Worm (Caenorhabditis elegans) whole organism, early embryonic: ENCODE measurements around the gene mrpl-53.

ENCODE experiments used
- ama-1 ChIP-seq: fragments of 150-350 bp; optimal IDR thresholded peaks from 2 replicates; lab custom pipeline; 2014
- sea-1 ChIP-seq: fragments of 200-800 bp; sonication (Bioruptor generic); conservative IDR thresholded peaks from 2 replicates; pipeline ENCODE4 v1.3.6; 2022; ENCODE audit warnings: missing genetic modification characterization, missing compliant biosample characterization

DNA sequence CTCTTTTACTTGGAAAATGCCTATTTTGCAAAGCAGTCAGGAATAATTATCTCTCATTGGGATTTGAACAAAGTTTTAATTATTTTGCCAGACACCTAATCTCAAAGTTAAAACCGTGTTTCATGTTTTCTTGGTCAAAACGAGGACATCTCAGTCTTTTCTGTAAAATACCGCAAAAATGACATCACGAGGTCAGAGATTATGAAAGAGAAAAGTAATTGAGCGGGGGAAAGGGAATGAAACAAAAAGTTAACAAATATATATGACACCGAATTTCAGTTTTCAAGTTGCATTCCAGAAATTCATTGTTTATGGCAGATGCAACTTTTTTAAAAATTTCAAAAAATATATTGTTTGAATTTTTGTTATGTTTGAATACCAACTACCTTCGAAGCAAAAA, 5.1 kb downstream of the mrpl-53 start:
- TF ChIP-seq sea-1: no peak
- no peak for TF ChIP-seq ama-1 (lab: Kevin White, UChicago)
